Worm (Caenorhabditis elegans): Measurements from ENCODE around the gene col-155.
A peak's percentile ranks its signal among the peaks of the same experiment; 100 is the strongest.

The col-155 gene

ce11 chrV:11341130-11341675 is 48.5 kb downstream of the col-155 start (continued):
- no peak for TF ChIP-seq D1046.2 (GFP tag; IDR thresholded peaks at IDR 0.05)
- peak; percentile 72 for TF ChIP-seq ces-1 (GFP tag; optimal IDR thresholded peaks at IDR 0.05)
- no peak for TF ChIP-seq spr-1 (tag; optimal IDR thresholded peaks at IDR 0.05)
- TF ChIP-seq rbr-2 (tag; optimal IDR thresholded peaks at IDR 0.05): peak; percentile 27
- no peak for TF ChIP-seq cey-2 (tag; optimal IDR thresholded peaks at IDR 0.05; ENCODE audit: borderline replicate concordance, insufficient read depth)
- TF ChIP-seq zag-1 (tag; optimal IDR thresholded peaks at IDR 0.05): no peak
- no peak for TF ChIP-seq T26A8.4 (GFP tag; IDR thresholded peaks at IDR 0.05)
- TF ChIP-seq skn-1 (tag; optimal IDR thresholded peaks at IDR 0.05): no peak
- TF ChIP-seq nhr-25 (tag; optimal IDR thresholded peaks at IDR 0.05; ENCODE audit: borderline replicate concordance, insufficient read depth): no peak
- TF ChIP-seq dve-1 (tag; optimal IDR thresholded peaks at IDR 0.05; ENCODE audit: insufficient read depth): no peak
- no peak for TF ChIP-seq R02D3.7 (tag; optimal IDR thresholded peaks at IDR 0.05)
- no peak for TF ChIP-seq lin-29 (GFP tag; IDR thresholded peaks at IDR 0.05)
- no peak for TF ChIP-seq mxl-3 (GFP tag; optimal IDR thresholded peaks at IDR 0.05)
- no peak for TF ChIP-seq lin-38 (GFP tag; IDR thresholded peaks at IDR 0.05)
- no peak for TF ChIP-seq daf-19 (GFP tag; conservative IDR thresholded peaks at IDR 0.05)
- no peak for TF ChIP-seq arid-1 (GFP tag; conservative IDR thresholded peaks at IDR 0.05)
- no peak for TF ChIP-seq madf-5 (GFP tag; IDR thresholded peaks at IDR 0.05)
- no peak for TF ChIP-seq egl-27 (tag; optimal IDR thresholded peaks at IDR 0.05)
- no peak for TF ChIP-seq ztf-11 (tag; optimal IDR thresholded peaks at IDR 0.05)
- TF ChIP-seq nhr-6 (tag; optimal IDR thresholded peaks at IDR 0.05): no peak
- TF ChIP-seq dpl-1 (GFP tag; optimal IDR thresholded peaks at IDR 0.05): no peak
- no peak for TF ChIP-seq T20F7.1 (GFP tag; optimal IDR thresholded peaks at IDR 0.05)
- TF ChIP-seq lsy-2 (tag; optimal IDR thresholded peaks at IDR 0.05): no peak
- no peak for TF ChIP-seq spr-3 (GFP tag; optimal IDR thresholded peaks at IDR 0.05)
- no peak for TF ChIP-seq nhr-28 (tag; optimal IDR thresholded peaks at IDR 0.05)
- no peak for TF ChIP-seq dmd-8 (GFP tag; IDR thresholded peaks at IDR 0.05)
- TF ChIP-seq jun-1 (tag; optimal IDR thresholded peaks at IDR 0.05): no peak
- no peak for TF ChIP-seq mep-1 (tag; optimal IDR thresholded peaks at IDR 0.05)
- no peak for TF ChIP-seq lin-13 (GFP tag; optimal IDR thresholded peaks at IDR 0.05)
- TF ChIP-seq php-3 (GFP tag; IDR thresholded peaks at IDR 0.05): no peak
- no peak for TF ChIP-seq nhr-48 (tag; optimal IDR thresholded peaks at IDR 0.05)
- TF ChIP-seq lim-7 (GFP tag; IDR thresholded peaks at IDR 0.05): 0 out of 2 replicates have a peak, but pooled peaks have one; percentile 46
- TF ChIP-seq fkh-10 (GFP tag; optimal IDR thresholded peaks at IDR 0.05): peak; percentile 91
- peak; percentile 63; the same call in 1 of the 2 replicates for TF ChIP-seq ctbp-1 (GFP tag; IDR thresholded peaks at IDR 0.05)
- no peak for TF ChIP-seq unc-39 (tag; optimal IDR thresholded peaks at IDR 0.05)
- no peak for TF ChIP-seq nhr-76 (tag; optimal IDR thresholded peaks at IDR 0.05)
- TF ChIP-seq sdz-12 (GFP tag; optimal IDR thresholded peaks at IDR 0.05): no peak
- no peak for TF ChIP-seq F10B5.3 (tag; optimal IDR thresholded peaks at IDR 0.05)
- no peak for TF ChIP-seq hif-1 (tag; optimal IDR thresholded peaks at IDR 0.05)
- TF ChIP-seq ceh-32 (tag; optimal IDR thresholded peaks at IDR 0.05; ENCODE audit: poor library complexity): no peak
- TF ChIP-seq ama-1 (optimal IDR thresholded peaks at IDR 0.05): no peak
- TF ChIP-seq hlh-30 (tag; optimal IDR thresholded peaks at IDR 0.05; ENCODE audit: insufficient read depth): no peak
- peak; percentile 11 for TF ChIP-seq hlh-11 (tag; optimal IDR thresholded peaks at IDR 0.05)
- no peak for TF ChIP-seq zip-11 (GFP tag; IDR thresholded peaks at IDR 0.05)
- TF ChIP-seq mxl-2 (GFP tag; conservative IDR thresholded peaks at IDR 0.05): no peak
- no peak for TF ChIP-seq ceh-28 (tag; optimal IDR thresholded peaks at IDR 0.05)
- no peak for TF ChIP-seq Y48G9A.11 (GFP tag; IDR thresholded peaks at IDR 0.05)
- no peak for TF ChIP-seq lir-3 (tag; optimal IDR thresholded peaks at IDR 0.05)
- TF ChIP-seq ceh-62 (tag; optimal IDR thresholded peaks at IDR 0.05): no peak
- no peak for TF ChIP-seq dmd-9 (GFP tag; IDR thresholded peaks at IDR 0.05)
- no peak for TF ChIP-seq zfp-2 (tag; optimal IDR thresholded peaks at IDR 0.05)
- peak; percentile 89 for TF ChIP-seq aha-1 (tag)

Measured in whole organism, L4 larva.